Fruit fly (Drosophila melanogaster) whole organism, embryonic: ENCODE results near the gene CG1440.

Experiments
- Atf6 ChIP-seq: fragments of 200-800 bp; sonication (Bioruptor generic); IDR thresholded peaks from 2 replicates; pipeline ENCODE4 v1.3.6; 2022; ENCODE audit warnings: missing biosample characterization, missing genetic modification characterization
- B-H1 ChIP-seq: fragments of 200-800 bp; sonication (Bioruptor generic); IDR thresholded peaks from 3 replicates; pipeline ENCODE4 v1.3.6; 2022; ENCODE audit warnings: missing biosample characterization, missing genetic modification characterization
- CG10147 ChIP-seq: fragments of 200-800 bp; sonication (Bioruptor generic); optimal IDR thresholded peaks from 2 replicates; lab custom pipeline; 2019; ENCODE audit warnings: missing biosample characterization, mild to moderate bottlenecking, missing genetic modification characterization, moderate library complexity
- CG10959 ChIP-seq: fragments of 200-800 bp; sonication (Bioruptor generic); IDR thresholded peaks from 2 replicates; pipeline ENCODE4 v1.3.6; 2022; ENCODE audit warnings: missing biosample characterization, missing genetic modification characterization
- CG17361 ChIP-seq: fragments of 200-800 bp; sonication (Bioruptor generic); IDR thresholded peaks from 3 replicates; pipeline ENCODE4 v1.3.6; 2022; ENCODE audit warnings: missing biosample characterization, missing genetic modification characterization
- CG30431 ChIP-seq: fragments of 200-800 bp; sonication (Bioruptor generic); optimal IDR thresholded peaks from 2 replicates; lab custom pipeline; 2017; ENCODE audit warnings: missing biosample characterization, missing genetic modification characterization
- CG31224 ChIP-seq: fragments of 200-800 bp; sonication (Bioruptor generic); IDR thresholded peaks from 2 replicates; pipeline ENCODE4 v1.3.6; 2022; ENCODE audit warnings: missing biosample characterization, missing genetic modification characterization
- CG4360 ChIP-seq: fragments of 200-800 bp; sonication (Bioruptor generic); IDR thresholded peaks from 2 replicates; pipeline ENCODE4 v1.3.6; 2022; ENCODE audit warnings: missing biosample characterization, missing genetic modification characterization
- CG5245 ChIP-seq: fragments of 200-800 bp; sonication (Bioruptor generic); optimal IDR thresholded peaks from 3 replicates; lab custom pipeline; 2016; ENCODE audit warnings: missing biosample characterization, missing genetic modification characterization
- CG6683 ChIP-seq: fragments of 200-800 bp; sonication (Bioruptor generic); optimal IDR thresholded peaks from 2 replicates; lab custom pipeline; 2017; ENCODE audit warnings: missing biosample characterization, mild to moderate bottlenecking, missing genetic modification characterization, missing genetic modification reagents
- CG6854 ChIP-seq: fragments of 200-800 bp; sonication (Bioruptor generic); optimal IDR thresholded peaks from 3 replicates; lab custom pipeline; 2017; ENCODE audit warnings: missing biosample characterization, mild to moderate bottlenecking, missing genetic modification characterization
- CG7987 ChIP-seq: fragments of 200-800 bp; sonication (Bioruptor generic); optimal IDR thresholded peaks from 2 replicates; lab custom pipeline; 2018; ENCODE audit warnings: missing biosample characterization, mild to moderate bottlenecking, missing genetic modification characterization, moderate library complexity
- CG8281 ChIP-seq: fragments of 200-800 bp; sonication (Bioruptor generic); optimal IDR thresholded peaks from 2 replicates; lab custom pipeline; 2018; ENCODE audit warnings: missing biosample characterization, mild to moderate bottlenecking, missing genetic modification characterization, moderate library complexity
- CG8359 ChIP-seq: fragments of 200-800 bp; sonication (Bioruptor generic); optimal IDR thresholded peaks from 2 replicates; lab custom pipeline; 2017; ENCODE audit warnings: missing biosample characterization, mild to moderate bottlenecking, missing genetic modification characterization, borderline replicate concordance
- CG8388 ChIP-seq: fragments of 200-800 bp; sonication (Bioruptor generic); optimal IDR thresholded peaks from 2 replicates; lab custom pipeline; 2019; ENCODE audit warnings: missing biosample characterization, mild to moderate bottlenecking, missing genetic modification characterization, moderate library complexity
- CG8478 ChIP-seq: fragments of >200 bp; optimal IDR thresholded peaks from 2 replicates; lab custom pipeline; 2018
- CG8765 ChIP-seq: fragments of 200-800 bp; sonication (Bioruptor generic); IDR thresholded peaks from 2 replicates; pipeline ENCODE4 v1.3.6; 2022; ENCODE audit warnings: missing biosample characterization, missing genetic modification characterization
- D19A ChIP-seq: fragments of 200-800 bp; optimal IDR thresholded peaks from 3 replicates; lab custom pipeline; 2019; ENCODE audit warnings: missing biosample characterization, mild to moderate bottlenecking, missing genetic modification characterization, moderate library complexity
- D19B ChIP-seq: fragments of 200-800 bp; sonication (Bioruptor generic); optimal IDR thresholded peaks from 2 replicates; lab custom pipeline; 2017; ENCODE audit warnings: missing biosample characterization, mild to moderate bottlenecking, missing genetic modification characterization
- Dek ChIP-seq: fragments of 200-800 bp; sonication (Bioruptor generic); optimal IDR thresholded peaks from 3 replicates; lab custom pipeline; 2019; ENCODE audit warnings: missing biosample characterization, mild to moderate bottlenecking, missing genetic modification characterization, moderate library complexity
- Dp ChIP-seq: fragments of 200-800 bp; sonication (Bioruptor generic); optimal IDR thresholded peaks from 2 replicates; lab custom pipeline; 2018; ENCODE audit warnings: missing biosample characterization, mild to moderate bottlenecking, missing genetic modification characterization, moderate library complexity
- Drgx ChIP-seq: fragments of 200-800 bp; sonication (Bioruptor generic); IDR thresholded peaks from 2 replicates; pipeline ENCODE4 v1.3.6; 2022; ENCODE audit warnings: missing biosample characterization, missing genetic modification characterization
- H15 ChIP-seq: fragments of 200-800 bp; sonication (Bioruptor generic); IDR thresholded peaks from 3 replicates; pipeline ENCODE4 v1.3.6; 2022; ENCODE audit warnings: missing biosample characterization, missing genetic modification characterization
- Hmr ChIP-seq: fragments of 200-800 bp; sonication (Bioruptor generic); optimal IDR thresholded peaks from 3 replicates; lab custom pipeline; 2017; ENCODE audit warnings: mild to moderate bottlenecking, missing biosample characterization, missing genetic modification reagents, missing genetic modification characterization
- Hmx ChIP-seq: fragments of 200-800 bp; sonication (Bioruptor generic); optimal IDR thresholded peaks from 2 replicates; lab custom pipeline; 2016; ENCODE audit warnings: missing biosample characterization, missing genetic modification characterization
- Hr3 ChIP-seq: fragments of 200-800 bp; sonication (Bioruptor generic); optimal IDR thresholded peaks from 3 replicates; lab custom pipeline; 2016; ENCODE audit warnings: missing biosample characterization, missing genetic modification characterization
- NK7.1 ChIP-seq: fragments of 200-800 bp; sonication (Bioruptor generic); optimal IDR thresholded peaks from 3 replicates; lab custom pipeline; 2016; ENCODE audit warnings: missing biosample characterization, missing genetic modification characterization
- Nf-YC ChIP-seq: fragments of 200-800 bp; optimal IDR thresholded peaks from 3 replicates; lab custom pipeline; 2019; ENCODE audit warnings: missing biosample characterization, mild to moderate bottlenecking, missing genetic modification characterization, moderate library complexity
- Side ChIP-seq: fragments of 200-800 bp; sonication (Bioruptor generic); optimal IDR thresholded peaks from 2 replicates; lab custom pipeline; 2016; ENCODE audit warnings: missing biosample characterization, missing genetic modification characterization
- Sox102F ChIP-seq: fragments of 200-800 bp; sonication (Bioruptor generic); optimal IDR thresholded peaks from 2 replicates; lab custom pipeline; 2018; ENCODE audit warnings: missing biosample characterization, mild to moderate bottlenecking, missing genetic modification characterization, moderate library complexity
- ato ChIP-seq: fragments of 200-800 bp; sonication (Bioruptor generic); IDR thresholded peaks from 2 replicates; pipeline ENCODE4 v1.3.6; 2022; ENCODE audit warnings: missing biosample characterization, missing genetic modification characterization; ENCODE audit not compliant: partially characterized antibody
- br ChIP-seq: fragments of >200 bp; optimal IDR thresholded peaks from 2 replicates; lab custom pipeline; 2017
- cwo ChIP-seq: fragments of 200-800 bp; sonication (Bioruptor generic); optimal IDR thresholded peaks from 3 replicates; lab custom pipeline; 2017; ENCODE audit warnings: missing biosample characterization, missing genetic modification characterization, mild to moderate bottlenecking, moderate library complexity, missing genetic modification reagents
- dmrt11E ChIP-seq: fragments of 200-800 bp; sonication (Bioruptor generic); optimal IDR thresholded peaks from 3 replicates; lab custom pipeline; 2018; ENCODE audit warnings: missing biosample characterization, mild to moderate bottlenecking, missing genetic modification characterization, moderate library complexity
- dysf ChIP-seq: fragments of 200-800 bp; sonication (Bioruptor generic); IDR thresholded peaks from 3 replicates; pipeline ENCODE4 v1.3.6; 2022; ENCODE audit warnings: missing biosample characterization, missing genetic modification characterization
- gfzf ChIP-seq: fragments of 200-800 bp; sonication (Bioruptor generic); optimal IDR thresholded peaks from 2 replicates; lab custom pipeline; 2016; ENCODE audit warnings: missing biosample characterization, mild to moderate bottlenecking, missing genetic modification characterization, moderate library complexity
- hbn ChIP-seq: fragments of 200-800 bp; sonication (Bioruptor generic); IDR thresholded peaks from 2 replicates; pipeline ENCODE4 v1.3.6; 2022; ENCODE audit warnings: missing biosample characterization, missing genetic modification characterization; ENCODE audit not compliant: partially characterized antibody
- hkb ChIP-seq, 2 experiments: fragments of 200-800 bp in 1 of 2; fragments of >200 bp in 1 of 2; sonication (Bioruptor generic) in 1 of 2; IDR thresholded peaks in 1 of 2; optimal IDR thresholded peaks in 1 of 2; 2 replicates each; pipeline versions ENCODE4 v1.3.6 to Lab custom; 2017 to 2022; ENCODE audit warnings: missing biosample characterization in 1 of 2, missing genetic modification characterization in 1 of 2
- insv ChIP-seq, 2 experiments: fragments of 200-800 bp; sonication (Bioruptor generic); optimal IDR thresholded peaks; 3 replicates each; lab custom pipeline; 2016 to 2018; ENCODE audit warnings: missing biosample characterization in 2 of 2, missing genetic modification characterization in 2 of 2
- mam ChIP-seq: fragments of 200-800 bp; sonication (Bioruptor generic); optimal IDR thresholded peaks from 3 replicates; lab custom pipeline; 2016; ENCODE audit warnings: missing biosample characterization, missing genetic modification characterization
- oc ChIP-seq: fragments of 200-800 bp; sonication (Bioruptor generic); optimal IDR thresholded peaks from 2 replicates; lab custom pipeline; 2018; ENCODE audit warnings: missing biosample characterization, mild to moderate bottlenecking, missing genetic modification characterization, moderate library complexity
- org-1 ChIP-seq: fragments of 200-800 bp; sonication (Bioruptor generic); optimal IDR thresholded peaks from 2 replicates; lab custom pipeline; 2017; ENCODE audit warnings: missing biosample characterization, missing genetic modification characterization
- pan ChIP-seq, 4 experiments: fragments of >200 bp in 3 of 4; fragments of 200-800 bp in 1 of 4; sonication (Bioruptor generic) in 1 of 4; optimal IDR thresholded peaks in 3 of 4; IDR thresholded peaks in 1 of 4; 2 replicates each; pipeline versions ENCODE4 v1.3.6 to Lab custom; 2017 to 2022; ENCODE audit warnings: missing biosample characterization in 2 of 4, missing genetic modification characterization in 2 of 4, mixed read lengths in 1 of 4
- pho ChIP-seq: fragments of 200-800 bp; sonication (Bioruptor generic); optimal IDR thresholded peaks from 2 replicates; lab custom pipeline; 2016; ENCODE audit warnings: missing biosample characterization, missing genetic modification characterization
- prd ChIP-seq, 3 experiments: fragments of >200 bp in 2 of 3; fragments of 200-800 bp in 1 of 3; sonication (Bioruptor generic) in 1 of 3; optimal IDR thresholded peaks in 2 of 3; IDR thresholded peaks in 1 of 3; 2 replicates in 2 of 3; 3 replicates in 1 of 3; pipeline versions ENCODE4 v1.3.6 to Lab custom; 2017 to 2022; ENCODE audit warnings: missing biosample characterization in 1 of 3, missing genetic modification characterization in 1 of 3
- pros ChIP-seq: fragments of 200-800 bp; sonication (Bioruptor generic); optimal IDR thresholded peaks from 3 replicates; lab custom pipeline; 2019; ENCODE audit warnings: missing biosample characterization, mild to moderate bottlenecking, missing genetic modification characterization, moderate library complexity
- seq ChIP-seq: fragments of 200-800 bp; sonication (Bioruptor generic); IDR thresholded peaks from 2 replicates; pipeline ENCODE4 v1.3.6; 2022; ENCODE audit warnings: missing biosample characterization, missing genetic modification characterization
- shn ChIP-seq: fragments of 200-800 bp; sonication (Bioruptor generic); optimal IDR thresholded peaks from 3 replicates; lab custom pipeline; 2016; ENCODE audit warnings: missing biosample characterization, missing genetic modification characterization
- slou ChIP-seq: fragments of 200-800 bp; sonication (Bioruptor generic); optimal IDR thresholded peaks from 3 replicates; lab custom pipeline; 2016; ENCODE audit warnings: missing biosample characterization, missing genetic modification characterization

The CG1440 gene

dm6 chrX:8409793-8410192, 27.1 kb upstream of the CG1440 start (continued):
- TF ChIP-seq D19B (GFP tag; lab: Kevin White, UChicago) (no peak), dysf (GFP tag; lab: Robert Waterston, UW) (peak; percentile 53; the same call in 2 of the 3 replicates), CG8388 (GFP tag; lab: Kevin White, UChicago) (peak; percentile 9), Hmr (GFP tag; lab: Kevin White, UChicago) (peak; percentile 65), pho (GFP tag; lab: Kevin White, UChicago) (no peak), mam (no peak), dmrt11E (tag; lab: Kevin White, UChicago) (no peak), Side (GFP tag; lab: Kevin White, UChicago) (peak; percentile 37), Dek (tag; lab: Kevin White, UChicago) (no peak), cwo (GFP tag; lab: Kevin White, UChicago) (peak; percentile 1), Dp (GFP tag; lab: Kevin White, UChicago) (no peak), CG17361 (GFP tag; lab: Robert Waterston, UW) (no peak), CG8359 (GFP tag; lab: Kevin White, UChicago) (peak; percentile 32), hbn (GFP tag; lab: Robert Waterston, UW) (0 out of 2 replicates have a peak, but pooled peaks have one; percentile 23), CG10959 (GFP tag; lab: Robert Waterston, UW) (peak; percentile 45; the same call in 1 of the 2 replicates), H15 (GFP tag; lab: Robert Waterston, UW) (0 out of 3 replicates have a peak, but pooled peaks have one; percentile 51), Hmx (GFP tag; lab: Kevin White, UChicago) (no peak), Hr3 (no peak), CG8478 (lab: Kevin White, UChicago) (peak; percentile 84), ato (no peak), gfzf (no peak), CG4360 (GFP tag; lab: Robert Waterston, UW) (peak; percentile 44), CG8281 (tag; lab: Kevin White, UChicago) (no peak), CG8765 (peak; percentile 99), CG6683 (peak; percentile 57), pan (optimal IDR thresholded peaks at IDR 0.05; lab: Kevin White, UChicago) (no peak), pan (GFP tag; optimal IDR thresholded peaks at IDR 0.05 in 1 of 2, IDR thresholded peaks at IDR 0.05 in 1 of 2) (peak in 1 of 2 experiments; percentile 69), hkb (optimal IDR thresholded peaks at IDR 0.05; lab: Kevin White, UChicago) (no peak), hkb (GFP tag; IDR thresholded peaks at IDR 0.05; lab: Robert Waterston, UW) (peak; percentile 72), CG6854 (GFP tag; lab: Kevin White, UChicago) (peak; percentile 76), prd (optimal IDR thresholded peaks at IDR 0.05; lab: Kevin White, UChicago) (no peak), prd (GFP tag; IDR thresholded peaks at IDR 0.05; lab: Robert Waterston, UW) (peak; percentile 36; the same call in 1 of the 3 replicates), seq (GFP tag; lab: Robert Waterston, UW) (peak; percentile 67; the same call in 1 of the 2 replicates), CG10147 (GFP tag; lab: Kevin White, UChicago) (peak; percentile 92), Drgx (GFP tag; lab: Robert Waterston, UW) (peak; percentile 97), CG30431 (GFP tag; lab: Kevin White, UChicago) (no peak), CG5245 (GFP tag; lab: Kevin White, UChicago) (no peak), Atf6 (GFP tag; lab: Robert Waterston, UW) (peak; percentile 97), CG31224 (GFP tag; lab: Robert Waterston, UW) (peak; percentile 78), Sox102F (no peak), D19A (tag; lab: Kevin White, UChicago) (peak; percentile 11), Nf-YC (tag; lab: Kevin White, UChicago) (peak; percentile 59), org-1 (no peak), br (no peak), slou (no peak), shn (GFP tag; lab: Kevin White, UChicago) (no peak), insv (GFP tag; optimal IDR thresholded peaks at IDR 0.05; lab: Kevin White, UChicago) (peak in 1 of 2 experiments; percentile 46), NK7.1 (GFP tag; lab: Kevin White, UChicago) (no peak), CG7987 (GFP tag; lab: Kevin White, UChicago) (peak; percentile 68), oc (tag; lab: Kevin White, UChicago) (peak; percentile 16), B-H1 (peak; percentile 16; the same call in 1 of the 3 replicates), pros (GFP tag; lab: Kevin White, UChicago) (peak; percentile 61)
